Worm (Caenorhabditis elegans) whole organism, young adult: Measurements from ENCODE around the gene F58D12.3.

ENCODE experiments used
- B0261.1 ChIP-seq: sonication (generic microtip); optimal IDR thresholded peaks from 2 replicates; lab custom pipeline; 2016; ENCODE audit warnings: mild to moderate bottlenecking, missing genetic modification characterization, moderate library complexity, missing compliant biosample characterization
- B0336.3 ChIP-seq: fragments of 200-800 bp; sonication (Bioruptor generic); IDR thresholded peaks from 2 replicates; pipeline ENCODE4 v1.3.6; 2022; ENCODE audit warnings: missing genetic modification characterization, missing compliant biosample characterization
- C17E4.6 ChIP-seq: fragments of 200-800 bp; sonication (Bioruptor generic); IDR thresholded peaks from 2 replicates; pipeline ENCODE4 v1.3.6; 2022; ENCODE audit warnings: missing genetic modification reagents, missing genetic modification characterization, missing compliant biosample characterization
- F37B4.10 ChIP-seq: fragments of 200-800 bp; sonication (Bioruptor generic); IDR thresholded peaks from 2 replicates; pipeline ENCODE4 v1.3.6; 2022; ENCODE audit warnings: missing genetic modification characterization, missing compliant biosample characterization
- F52B5.7 ChIP-seq: sonication (generic microtip); optimal IDR thresholded peaks from 2 replicates; lab custom pipeline; 2016; ENCODE audit warnings: mild to moderate bottlenecking, missing genetic modification characterization, missing compliant biosample characterization
- F57A8.1 ChIP-seq: fragments of 200-800 bp; sonication (Bioruptor generic); optimal IDR thresholded peaks from 2 replicates; lab custom pipeline; 2018; ENCODE audit warnings: mild to moderate bottlenecking, missing genetic modification characterization, moderate library complexity, missing compliant biosample characterization
- Y56A3A.18 ChIP-seq: fragments of 200-800 bp; sonication (Bioruptor generic); IDR thresholded peaks from 2 replicates; pipeline ENCODE4 v1.3.6; 2022; ENCODE audit warnings: missing genetic modification reagents, missing genetic modification characterization, missing compliant biosample characterization
- Y79H2A.3 ChIP-seq: fragments of 200-800 bp; sonication (Bioruptor generic); conservative IDR thresholded peaks from 2 replicates; pipeline ENCODE4 v1.3.6; 2022; ENCODE audit warnings: missing genetic modification reagents, missing genetic modification characterization, missing compliant biosample characterization
- Y95B8A.8 ChIP-seq: fragments of 200-800 bp; sonication (Bioruptor generic); IDR thresholded peaks from 2 replicates; pipeline ENCODE4 v1.3.6; 2022; ENCODE audit warnings: missing genetic modification reagents, missing genetic modification characterization, missing compliant biosample characterization
- akir-1 ChIP-seq: fragments of 200-800 bp; sonication (Bioruptor generic); optimal IDR thresholded peaks from 2 replicates; lab custom pipeline; 2018; ENCODE audit warnings: mild to moderate bottlenecking, missing genetic modification characterization, moderate library complexity, missing compliant biosample characterization
- aptf-3 ChIP-seq: fragments of 200-800 bp; sonication (Bioruptor generic); IDR thresholded peaks from 2 replicates; pipeline ENCODE4 v1.3.6; 2022; ENCODE audit warnings: missing genetic modification characterization, missing compliant biosample characterization
- athp-1 ChIP-seq: sonication (generic microtip); optimal IDR thresholded peaks from 2 replicates; lab custom pipeline; 2017; ENCODE audit warnings: mild to moderate bottlenecking, missing genetic modification characterization, missing compliant biosample characterization
- attf-3 ChIP-seq: fragments of 200-800 bp; sonication (Bioruptor generic); conservative IDR thresholded peaks from 2 replicates; pipeline ENCODE4 v1.3.6; 2022; ENCODE audit warnings: missing genetic modification reagents, missing genetic modification characterization, missing compliant biosample characterization
- attf-5 ChIP-seq: fragments of 200-800 bp; sonication (Bioruptor generic); optimal IDR thresholded peaks from 2 replicates; lab custom pipeline; 2018; ENCODE audit warnings: mild to moderate bottlenecking, missing genetic modification characterization, missing compliant biosample characterization
- bed-2 ChIP-seq: fragments of 200-800 bp; sonication (Bioruptor generic); IDR thresholded peaks from 2 replicates; pipeline ENCODE4 v1.3.6; 2022; ENCODE audit warnings: missing genetic modification reagents, missing genetic modification characterization, missing compliant biosample characterization
- ceh-100 ChIP-seq: fragments of 200-800 bp; sonication (Bioruptor generic); IDR thresholded peaks from 2 replicates; pipeline ENCODE4 v1.3.6; 2022; ENCODE audit warnings: missing genetic modification reagents, missing genetic modification characterization, missing compliant biosample characterization
- ceh-40 ChIP-seq: fragments of 200-800 bp; sonication (Bioruptor generic); IDR thresholded peaks from 2 replicates; pipeline ENCODE4 v1.3.6; 2022; ENCODE audit warnings: missing genetic modification characterization, missing compliant biosample characterization
- ceh-58 ChIP-seq: fragments of 200-800 bp; sonication (Bioruptor generic); IDR thresholded peaks from 2 replicates; pipeline ENCODE4 v1.3.6; 2022; ENCODE audit warnings: missing genetic modification characterization, missing compliant biosample characterization
- dpl-1 ChIP-seq: fragments of 150-350 bp; optimal IDR thresholded peaks from 2 replicates; lab custom pipeline; 2014; ENCODE audit warnings: missing biosample characterization, missing genetic modification reagents, missing genetic modification characterization
- egl-44 ChIP-seq: fragments of 200-800 bp; sonication (Bioruptor generic); IDR thresholded peaks from 2 replicates; pipeline ENCODE4 v1.3.6; 2022; ENCODE audit warnings: missing genetic modification reagents, missing genetic modification characterization, missing compliant biosample characterization
- hmg-1.2 ChIP-seq: fragments of 200-800 bp; sonication (Bioruptor generic); IDR thresholded peaks from 2 replicates; pipeline ENCODE4 v1.3.6; 2022; ENCODE audit warnings: missing genetic modification reagents, missing genetic modification characterization, missing compliant biosample characterization
- hrde-1 ChIP-seq: sonication (generic microtip); optimal IDR thresholded peaks from 2 replicates; lab custom pipeline; 2016; ENCODE audit warnings: missing genetic modification characterization, mild to moderate bottlenecking, missing compliant biosample characterization, moderate library complexity, missing genotype, missing genetic modification reagents, borderline replicate concordance
- hsf-1 ChIP-seq: fragments of 200-800 bp; sonication (Bioruptor generic); IDR thresholded peaks from 2 replicates; pipeline ENCODE4 v1.3.6; 2022; ENCODE audit warnings: missing genetic modification reagents, missing genetic modification characterization, missing compliant biosample characterization
- lir-1 ChIP-seq: fragments of 200-800 bp; sonication (Bioruptor generic); conservative IDR thresholded peaks from 2 replicates; pipeline ENCODE4 v1.3.6; 2022; ENCODE audit warnings: missing genetic modification reagents, missing genetic modification characterization, missing compliant biosample characterization
- lsy-27 ChIP-seq: sonication (generic microtip); optimal IDR thresholded peaks from 2 replicates; lab custom pipeline; 2017; ENCODE audit warnings: missing genetic modification characterization, mild to moderate bottlenecking, missing compliant biosample characterization, antibody characterized with exemption, missing genotype, borderline replicate concordance; ENCODE audit not compliant: insufficient read depth
- madf-10 ChIP-seq: sonication (generic microtip); optimal IDR thresholded peaks from 2 replicates; lab custom pipeline; 2016; ENCODE audit warnings: mild to moderate bottlenecking, missing genetic modification characterization, missing compliant biosample characterization
- madf-8 ChIP-seq: fragments of 200-800 bp; sonication (Bioruptor generic); conservative IDR thresholded peaks from 2 replicates; pipeline ENCODE4 v1.3.6; 2022; ENCODE audit warnings: missing genetic modification reagents, missing genetic modification characterization, missing compliant biosample characterization
- mcd-1 ChIP-seq: fragments of 200-800 bp; sonication (Bioruptor generic); IDR thresholded peaks from 2 replicates; pipeline ENCODE4 v1.3.6; 2022; ENCODE audit warnings: missing genetic modification reagents, missing genetic modification characterization, missing compliant biosample characterization
- mel-28 ChIP-seq: sonication (generic microtip); optimal IDR thresholded peaks from 2 replicates; lab custom pipeline; 2016; ENCODE audit warnings: borderline replicate concordance, mild to moderate bottlenecking, missing genetic modification characterization, missing compliant biosample characterization
- nhr-80 ChIP-seq: sonication (generic microtip); optimal IDR thresholded peaks from 2 replicates; lab custom pipeline; 2016; ENCODE audit warnings: missing genetic modification characterization, missing compliant biosample characterization
- pha-4 ChIP-seq: fragments of 150-350 bp; sonication (generic microtip); optimal IDR thresholded peaks from 2 replicates; lab custom pipeline; 2014; ENCODE audit warnings: missing biosample characterization, missing genetic modification reagents, missing genetic modification characterization
- rcor-1 ChIP-seq: fragments of 200-800 bp; sonication (Bioruptor generic); IDR thresholded peaks from 2 replicates; pipeline ENCODE4 v1.3.6; 2022; ENCODE audit warnings: missing genetic modification reagents, missing genetic modification characterization, missing compliant biosample characterization
- rpc-1 ChIP-seq, 2 experiments: fragments of 150-350 bp in 1 of 2; sonication (generic microtip) in 1 of 2; optimal IDR thresholded peaks; 2 replicates each; lab custom pipeline; 2014 to 2018; ENCODE audit warnings: missing biosample characterization in 1 of 2, missing genetic modification characterization in 1 of 2, missing genetic modification reagents in 1 of 2, missing genotype in 1 of 2
- sdz-38 ChIP-seq: sonication (generic microtip); optimal IDR thresholded peaks from 2 replicates; lab custom pipeline; 2016; ENCODE audit warnings: missing genotype, missing genetic modification characterization, missing compliant biosample characterization
- tbx-9 ChIP-seq: sonication (generic microtip); optimal IDR thresholded peaks from 2 replicates; lab custom pipeline; 2016; ENCODE audit warnings: borderline replicate concordance, missing genetic modification characterization, inconsistent platforms, missing compliant biosample characterization
- unc-130 ChIP-seq: sonication (generic microtip); optimal IDR thresholded peaks from 2 replicates; lab custom pipeline; 2016; ENCODE audit warnings: missing genetic modification reagents, missing genetic modification characterization, missing compliant biosample characterization
- unc-62 ChIP-seq: fragments of 150-350 bp; optimal IDR thresholded peaks from 2 replicates; lab custom pipeline; 2014; ENCODE audit warnings: missing biosample characterization, missing genetic modification reagents, missing genetic modification characterization

F58D12.3 gene

DNA sequence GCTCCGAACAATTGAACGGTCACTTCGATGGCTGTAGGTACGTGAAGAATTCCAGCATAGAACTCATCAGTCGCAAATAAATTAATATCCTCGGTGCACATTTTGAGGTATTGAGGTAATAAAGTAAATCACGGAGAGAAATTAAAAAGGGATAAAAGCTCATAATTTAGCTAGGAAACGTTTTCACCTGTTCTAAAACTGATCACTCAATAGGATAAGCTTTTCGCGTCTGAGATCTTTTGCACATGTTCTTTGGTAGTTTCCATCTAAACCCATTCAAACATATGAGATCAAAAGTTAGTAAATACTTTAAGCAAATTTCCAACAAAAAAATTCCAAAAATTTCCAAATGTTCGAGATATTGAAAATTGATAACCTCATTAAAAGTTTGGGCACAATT, 40.2 kb upstream of the F58D12.3 start, which contains the start of gene srh-308:
srh-308 (minus strand) TSS at position 101 of the 400 bp plus-strand sequence.
- no peak for TF ChIP-seq egl-44 (GFP tag; lab: Robert Waterston, UW)
- TF ChIP-seq Y95B8A.8 (GFP tag; lab: Robert Waterston, UW), result no peak
- TF ChIP-seq F57A8.1 (GFP tag; lab: Kevin White, UChicago), result no peak
- TF ChIP-seq rcor-1 (GFP tag; lab: Robert Waterston, UW), result no peak
- no peak for TF ChIP-seq tbx-9 (tag; lab: Kevin White, UChicago)
- TF ChIP-seq bed-2 (GFP tag; lab: Robert Waterston, UW), result no peak
- no peak for TF ChIP-seq F52B5.7 (tag; lab: Kevin White, UChicago)
- no peak for TF ChIP-seq ceh-40 (GFP tag; lab: Robert Waterston, UW)
- no peak for TF ChIP-seq madf-8
- no peak for TF ChIP-seq hrde-1 (tag; lab: Kevin White, UChicago)
- no peak for TF ChIP-seq athp-1 (tag; lab: Kevin White, UChicago)
- no peak for TF ChIP-seq aptf-3
- no peak for TF ChIP-seq B0336.3
- no peak for TF ChIP-seq Y79H2A.3
- no peak for TF ChIP-seq ceh-58
- no peak for TF ChIP-seq madf-10 (tag; lab: Kevin White, UChicago)
- TF ChIP-seq lsy-27, result no peak

ce11 chrV:14018640-14019039, 39.0 kb upstream of the F58D12.3 start, which contains the start of the genes mtl-2 and T08G5.1:
mtl-2 (minus strand) TSS chrV:14018673.
T08G5.1 (plus strand) TSS chrV:14018766.
- no peak for TF ChIP-seq rpc-1 (optimal IDR thresholded peaks at IDR 0.05; lab: Kevin White, UChicago)
- no peak for TF ChIP-seq rpc-1 (tag; optimal IDR thresholded peaks at IDR 0.05; lab: Kevin White, UChicago)
- TF ChIP-seq nhr-80 (tag; lab: Kevin White, UChicago), result peak; percentile 40

DNA sequence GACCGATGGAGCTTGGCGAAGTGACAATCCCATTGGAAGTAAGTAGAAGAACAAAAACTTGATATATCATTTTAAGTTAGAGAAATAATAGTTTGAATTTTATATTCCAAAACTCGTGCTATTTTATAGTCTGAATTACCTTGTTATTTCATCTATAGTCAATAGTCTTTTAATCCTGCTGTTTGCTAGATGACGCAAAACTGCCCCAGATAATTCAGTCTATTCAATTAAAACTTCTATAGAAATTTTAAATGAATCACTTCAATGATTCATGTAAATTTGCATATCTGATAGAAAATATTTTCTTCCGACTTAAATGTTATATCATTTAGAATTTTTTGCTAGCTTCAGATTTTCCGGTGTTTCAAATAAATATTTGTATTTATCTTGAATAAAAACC, 34.6 kb upstream of the F58D12.3 start, which contains the start of gene T08G5.15:
T08G5.15 (minus strand) TSS at position 101 of the 400 bp plus-strand sequence.
- no peak for TF ChIP-seq lir-1 (GFP tag; lab: Robert Waterston, UW)
- no peak for TF ChIP-seq B0261.1
- no peak for TF ChIP-seq mcd-1 (GFP tag; lab: Robert Waterston, UW)
- TF ChIP-seq sdz-38, result no peak
- no peak for TF ChIP-seq attf-5 (GFP tag; lab: Kevin White, UChicago)
- TF ChIP-seq lsy-27, result no peak
- TF ChIP-seq C17E4.6 (GFP tag; lab: Robert Waterston, UW), result no peak
- TF ChIP-seq bed-2 (GFP tag; lab: Robert Waterston, UW), result no peak
- TF ChIP-seq ceh-40 (GFP tag; lab: Robert Waterston, UW), result no peak
- no peak for TF ChIP-seq Y56A3A.18 (GFP tag; lab: Robert Waterston, UW)
- TF ChIP-seq ceh-100 (GFP tag; lab: Robert Waterston, UW), result no peak
- no peak for TF ChIP-seq unc-62 (GFP tag; lab: Kevin White, UChicago)
- no peak for TF ChIP-seq dpl-1
- no peak for TF ChIP-seq hrde-1 (tag; lab: Kevin White, UChicago)
- no peak for TF ChIP-seq hmg-1.2 (GFP tag; lab: Robert Waterston, UW)
- no peak for TF ChIP-seq F37B4.10
- no peak for TF ChIP-seq madf-10 (tag; lab: Kevin White, UChicago)
- no peak for TF ChIP-seq unc-130 (GFP tag; lab: Kevin White, UChicago)
- TF ChIP-seq, all 124 proteins: peak for 0

DNA sequence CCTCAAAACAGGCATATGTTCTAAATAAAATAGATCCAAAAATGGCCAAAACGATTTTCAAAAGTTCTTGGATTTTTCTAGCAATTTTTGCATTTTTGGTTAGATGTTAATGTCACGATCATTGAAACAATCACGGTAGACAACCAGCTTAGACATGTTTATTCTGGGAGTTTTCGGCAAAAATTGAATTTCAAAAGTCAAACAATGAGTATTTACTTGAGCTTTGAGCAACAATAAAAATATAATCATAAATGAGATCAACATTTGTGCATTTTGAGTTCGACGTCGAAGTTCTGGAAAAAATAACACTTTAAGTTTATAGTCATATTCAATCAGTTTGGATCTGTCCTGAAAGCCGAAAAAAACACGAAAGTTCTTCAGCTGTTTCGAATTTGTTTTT, 31.4 kb upstream of the F58D12.3 start, which contains the start of gene T08G5.2:
T08G5.2 (minus strand) TSS at position 101 of the 400 bp plus-strand sequence.
- TF ChIP-seq attf-3 (GFP tag; lab: Robert Waterston, UW) (no peak), ceh-40 (GFP tag; lab: Robert Waterston, UW) (no peak), Y79H2A.3 (no peak), pha-4 (no peak), hsf-1 (no peak), akir-1 (GFP tag; lab: Kevin White, UChicago) (no peak), mel-28 (tag; lab: Kevin White, UChicago) (no peak)
